Fruit fly (Drosophila melanogaster): Measurements from ENCODE around the gene CG4360.

The CG4360 gene

DNA sequence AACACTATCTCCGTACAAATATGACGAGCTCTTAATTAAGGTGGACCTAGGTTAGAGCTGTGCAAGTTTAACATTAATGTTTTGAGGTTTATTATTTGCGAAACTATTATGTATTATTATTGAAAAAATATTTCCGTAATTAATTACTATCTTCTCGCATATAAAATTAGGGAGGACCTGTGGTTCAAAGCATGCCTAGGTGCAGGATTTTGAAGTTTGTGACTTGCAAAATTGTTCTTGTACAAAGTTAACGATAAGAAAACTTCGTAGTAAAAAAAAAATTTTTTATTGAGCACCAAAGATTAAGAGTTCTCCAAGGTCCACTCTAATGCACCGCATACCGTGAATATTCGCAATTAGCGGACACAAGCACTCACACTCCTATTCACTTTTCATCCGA, 15.0 kb downstream of the CG4360 start (continued):
- TF ChIP-seq Xrp1 (GFP tag; IDR thresholded peaks at IDR 0.05) (peak; percentile 39; the same call in 1 of the 2 replicates), otp (GFP tag; IDR thresholded peaks at IDR 0.05) (0 out of 3 replicates have a peak, but pooled peaks have one; percentile 23), nerfin-2 (GFP tag; IDR thresholded peaks at IDR 0.05; ENCODE audit: partially characterized antibody) (no peak), CG4854 (GFP tag; optimal IDR thresholded peaks at IDR 0.05) (peak; percentile 30), CG31441 (GFP tag; IDR thresholded peaks at IDR 0.05) (peak; percentile 60; the same call in 1 of the 2 replicates), inv (GFP tag; IDR thresholded peaks at IDR 0.05; ENCODE audit: partially characterized antibody) (no peak), tin (GFP tag; optimal IDR thresholded peaks at IDR 0.05) (peak; percentile 10), sug (tag; optimal IDR thresholded peaks at IDR 0.05) (peak; percentile 21), ara (GFP tag; IDR thresholded peaks at IDR 0.05) (no peak), CG1603 (tag; optimal IDR thresholded peaks at IDR 0.05) (no peak), crp (GFP tag; optimal IDR thresholded peaks at IDR 0.05) (no peak), Mad (GFP tag; optimal IDR thresholded peaks at IDR 0.05) (no peak), Pdp1 (GFP tag; optimal IDR thresholded peaks at IDR 0.05) (peak; percentile 31 to 33), zf30C (GFP tag; optimal IDR thresholded peaks at IDR 0.05) (no peak), Dip3 (GFP tag; optimal IDR thresholded peaks at IDR 0.05) (peak; percentile 63), Awh (GFP tag; IDR thresholded peaks at IDR 0.05) (peak; percentile 14; the same call in 1 of the 2 replicates), CG4707 (GFP tag; optimal IDR thresholded peaks at IDR 0.05) (no peak), CG18262 (tag; optimal IDR thresholded peaks at IDR 0.05) (peak; percentile 47), CG16863 (GFP tag; optimal IDR thresholded peaks at IDR 0.05) (no peak), Bgb (GFP tag; IDR thresholded peaks at IDR 0.05; ENCODE audit: partially characterized antibody) (no peak)

DNA sequence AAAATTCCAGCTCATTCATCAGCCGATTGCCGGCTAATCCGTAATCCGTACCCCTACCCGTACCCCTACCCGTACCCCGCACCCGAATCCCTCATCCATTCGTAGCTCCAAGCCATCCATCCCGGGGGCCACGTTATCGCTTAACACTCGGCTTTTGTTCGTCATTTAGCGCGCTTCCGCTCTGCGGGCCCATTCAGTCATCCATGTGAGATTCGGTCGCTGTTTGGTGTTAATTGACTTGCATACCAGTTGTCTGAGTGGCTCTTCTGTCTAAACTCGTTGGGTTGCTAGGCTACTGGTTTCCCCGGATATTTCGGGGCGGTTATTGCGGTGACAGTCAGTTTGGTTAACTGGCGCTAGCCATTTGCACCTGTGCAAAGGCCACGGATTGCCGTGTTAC, 16.4 kb downstream of the CG4360 start:
- TF ChIP-seq toy (GFP tag; IDR thresholded peaks at IDR 0.05) = no peak
- TF ChIP-seq aop (GFP tag; IDR thresholded peaks at IDR 0.05) = 0 out of 2 replicates have a peak, but pooled peaks have one; percentile 27
- peak; percentile 8; the same call in 1 of the 2 replicates for TF ChIP-seq CG6689 (GFP tag; IDR thresholded peaks at IDR 0.05)
- TF ChIP-seq ato (GFP tag; IDR thresholded peaks at IDR 0.05; ENCODE audit: partially characterized antibody) = no peak
- 0 out of 2 replicates have a peak, but pooled peaks have one; percentile 6 for TF ChIP-seq Rfx (GFP tag; IDR thresholded peaks at IDR 0.05)
- peak; percentile 77 for TF ChIP-seq CG10543 (GFP tag; optimal IDR thresholded peaks at IDR 0.05)
- TF ChIP-seq Optix (GFP tag; IDR thresholded peaks at IDR 0.05) = 0 out of 3 replicates have a peak, but pooled peaks have one; percentile 24
- peak; percentile 57 for TF ChIP-seq abd-A (tag; optimal IDR thresholded peaks at IDR 0.05)
- peak; percentile 49 for TF ChIP-seq ftz-f1 (GFP tag; optimal IDR thresholded peaks at IDR 0.05)
- TF ChIP-seq Dbx (GFP tag; IDR thresholded peaks at IDR 0.05) = 0 out of 3 replicates have a peak, but pooled peaks have one; percentile 38
- no peak for TF ChIP-seq ci (GFP tag; IDR thresholded peaks at IDR 0.05)
- TF ChIP-seq CG6175 (GFP tag; IDR thresholded peaks at IDR 0.05) = 0 out of 3 replicates have a peak, but pooled peaks have one; percentile 42
- no peak for TF ChIP-seq NC2α (GFP tag; optimal IDR thresholded peaks at IDR 0.05)
- no peak for TF ChIP-seq Max (GFP tag; optimal IDR thresholded peaks at IDR 0.05)
- TF ChIP-seq NFAT (GFP tag; IDR thresholded peaks at IDR 0.05) = no peak
- TF ChIP-seq Antp (GFP tag; optimal IDR thresholded peaks at IDR 0.05) = no peak
- no peak for TF ChIP-seq slou (GFP tag; optimal IDR thresholded peaks at IDR 0.05)
- TF ChIP-seq CG34422 (GFP tag; IDR thresholded peaks at IDR 0.05) = peak; percentile 30; the same call in 1 of the 3 replicates
- TF ChIP-seq crol (GFP tag; IDR thresholded peaks at IDR 0.05) = peak; percentile 91
- TF ChIP-seq Awh (GFP tag; IDR thresholded peaks at IDR 0.05) = peak; percentile 68
- TF ChIP-seq kni (GFP tag; optimal IDR thresholded peaks at IDR 0.05) = peak; percentile 3
- peak; percentile 73 for TF ChIP-seq Med (GFP tag)
- 0 out of 2 replicates have a peak, but pooled peaks have one; percentile 5 for TF ChIP-seq CG14014 (GFP tag; IDR thresholded peaks at IDR 0.05)
- no peak for TF ChIP-seq Lhr (GFP tag; optimal IDR thresholded peaks at IDR 0.05)
- 0 out of 2 replicates have a peak, but pooled peaks have one; percentile 16 for TF ChIP-seq E2f1 (GFP tag; IDR thresholded peaks at IDR 0.05)
- TF ChIP-seq otp (GFP tag; IDR thresholded peaks at IDR 0.05) = peak; percentile 21; the same call in 1 of the 3 replicates
- peak; percentile 47 for TF ChIP-seq mirr (GFP tag; optimal IDR thresholded peaks at IDR 0.05)
- TF ChIP-seq C15 (GFP tag; IDR thresholded peaks at IDR 0.05) = no peak
- TF ChIP-seq gcm (GFP tag; optimal IDR thresholded peaks at IDR 0.05) = peak; percentile 75
- peak; percentile 78 for TF ChIP-seq CG34376 (GFP tag; optimal IDR thresholded peaks at IDR 0.05)
- peak in 1 of 2 experiments; percentile 39 for TF ChIP-seq Pdp1 (GFP tag; optimal IDR thresholded peaks at IDR 0.05)
- TF ChIP-seq CG7987 (GFP tag; optimal IDR thresholded peaks at IDR 0.05) = peak; percentile 32

Data from whole organism, embryonic.